Fruit fly (Drosophila melanogaster) whole organism: ENCODE data around the gene Sps2.

ENCODE experiments used
- CG8478 ChIP-seq: fragments of >200 bp; optimal IDR thresholded peaks from 2 replicates; lab custom pipeline; 2018; ENCODE audit warnings: inconsistent platforms
- Dll ChIP-seq: fragments of >200 bp; optimal IDR thresholded peaks from 2 replicates; lab custom pipeline; 2017
- EcR ChIP-seq, 2 experiments: fragments of >200 bp; optimal IDR thresholded peaks; 2 replicates each; lab custom pipeline; 2017; ENCODE audit warnings: missing biosample characterization in 2 of 2, missing genetic modification characterization in 2 of 2, missing genetic modification reagents in 2 of 2
- pan ChIP-seq: fragments of >200 bp; optimal IDR thresholded peaks from 2 replicates; lab custom pipeline; 2017
- psq ChIP-seq: fragments of >200 bp; optimal IDR thresholded peaks from 2 replicates; lab custom pipeline; 2017
- usp ChIP-seq: fragments of >200 bp; optimal IDR thresholded peaks from 2 replicates; lab custom pipeline; 2017; ENCODE audit warnings: missing biosample characterization, missing genetic modification characterization, mixed read lengths

The Sps2 gene

dm6 chr2L:10342471-10342870, at the start of gene Sps2:
Gene Sps2 (plus strand): TSS chr2L:10342594.
- TF ChIP-seq CG8478 (no peak), EcR (GFP tag; optimal IDR thresholded peaks at IDR 0.05; lab: Kevin White, UChicago) (no peak), Dll (no peak), usp (GFP tag; lab: Kevin White, UChicago) (no peak), pan (lab: Kevin White, UChicago) (no peak), psq (lab: Kevin White, UChicago) (no peak)

DNA sequence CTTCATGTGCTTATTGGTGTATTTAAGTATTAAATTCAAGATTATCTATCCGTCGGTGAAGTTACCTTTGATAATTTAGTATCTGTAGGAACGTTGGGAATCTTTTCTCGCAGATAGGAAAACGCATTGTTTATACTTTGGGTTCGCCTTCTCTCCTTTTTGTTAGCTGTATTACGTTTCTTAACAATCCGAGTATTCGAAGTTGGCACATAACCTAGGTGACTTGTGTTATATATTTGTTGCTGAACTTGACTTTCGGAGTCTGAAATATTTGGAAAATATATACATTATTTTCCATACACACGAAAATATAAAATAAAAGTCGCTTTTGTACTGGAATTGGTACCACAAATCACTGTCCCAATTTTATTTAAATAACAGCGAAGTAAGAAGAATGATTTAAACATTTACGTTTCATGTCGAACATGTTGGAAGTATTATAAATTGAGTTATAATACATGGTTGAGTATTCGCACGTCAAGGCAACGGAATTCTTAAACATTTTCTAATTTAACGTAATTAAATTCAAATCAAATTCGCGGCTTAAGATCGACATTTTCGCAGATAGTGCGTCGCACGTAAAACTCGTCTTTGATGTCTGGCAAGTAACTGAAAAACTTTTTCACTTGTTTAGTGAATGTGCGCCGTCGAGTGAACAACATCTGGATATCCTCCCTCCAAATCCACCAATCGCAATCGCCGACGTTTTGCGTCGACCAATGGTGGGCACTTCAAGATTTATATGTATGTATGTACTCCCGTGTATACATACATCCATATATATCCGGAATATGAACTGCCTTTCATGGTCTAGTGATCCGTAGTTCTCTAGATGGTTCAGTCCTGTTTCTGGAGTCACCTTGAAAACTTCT, 47.4 kb upstream of the Sps2 start, which contains the start of gene Hand:
Gene Hand, minus strand, starts transcription at position 588 of the 872 bp plus-strand sequence.
- no peak for TF ChIP-seq EcR (GFP tag; optimal IDR thresholded peaks at IDR 0.05; lab: Kevin White, UChicago)
- TF ChIP-seq Dll, result no peak
- TF ChIP-seq usp (GFP tag; lab: Kevin White, UChicago), result no peak
- TF ChIP-seq psq (lab: Kevin White, UChicago), result no peak
- TF ChIP-seq CG8478, result no peak
- TF ChIP-seq pan (lab: Kevin White, UChicago), result no peak

DNA sequence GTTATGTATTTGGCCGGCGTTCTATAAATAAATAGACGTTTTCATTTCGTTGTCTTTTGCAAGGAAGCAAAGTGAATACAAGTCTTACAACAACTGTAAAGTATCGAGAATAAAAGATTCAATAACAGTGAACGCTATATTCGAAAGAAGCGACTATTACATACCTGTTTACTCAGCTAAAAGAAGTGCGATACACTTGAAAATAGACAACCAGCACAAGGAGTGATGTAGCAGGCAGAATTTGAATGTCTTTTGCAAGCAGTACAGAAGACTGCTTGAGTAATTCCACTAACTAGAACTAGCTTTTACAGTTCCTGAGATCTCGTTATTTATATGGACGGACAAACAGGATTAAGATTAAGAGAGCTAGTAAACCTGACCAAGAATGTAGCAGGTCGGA, 44.1 kb upstream of the Sps2 start:
- no peak for TF ChIP-seq Dll
- TF ChIP-seq EcR (GFP tag; optimal IDR thresholded peaks at IDR 0.05; lab: Kevin White, UChicago), result no peak
- TF ChIP-seq psq (lab: Kevin White, UChicago), result no peak
- TF ChIP-seq CG8478, result no peak
- no peak for TF ChIP-seq pan (lab: Kevin White, UChicago)
- no peak for TF ChIP-seq usp (GFP tag; lab: Kevin White, UChicago)

dm6 chr2L:10299077-10299809, 43.2 kb upstream of the Sps2 start:
- no peak for TF ChIP-seq CG8478
- no peak for TF ChIP-seq psq (lab: Kevin White, UChicago)
- no peak for TF ChIP-seq EcR (GFP tag; optimal IDR thresholded peaks at IDR 0.05; lab: Kevin White, UChicago)
- no peak for TF ChIP-seq usp (GFP tag; lab: Kevin White, UChicago)
- TF ChIP-seq Dll, result no peak
- no peak for TF ChIP-seq pan (lab: Kevin White, UChicago)

DNA sequence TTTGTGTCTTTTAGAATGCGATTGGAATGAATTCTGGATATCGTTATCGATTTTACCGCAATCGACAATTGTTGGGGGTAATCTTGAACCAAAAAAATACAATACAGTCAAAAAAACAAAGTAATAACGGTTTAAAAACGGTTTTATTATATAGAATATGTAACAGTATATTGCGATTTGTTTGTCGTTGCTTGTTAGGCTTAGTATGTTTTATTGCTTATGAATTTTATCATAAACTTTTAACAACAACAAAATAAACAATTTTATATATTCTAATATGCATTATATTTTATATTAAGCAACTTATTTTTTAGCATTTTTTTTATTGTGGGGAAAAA, 42.6 kb upstream of the Sps2 start, which contains the start of gene CYLD:
Gene CYLD, minus strand, starts transcription at position 38 of the 338 bp plus-strand sequence.
- no peak for TF ChIP-seq EcR (GFP tag; optimal IDR thresholded peaks at IDR 0.05; lab: Kevin White, UChicago)

- TF ChIP-seq pan (lab: Kevin White, UChicago) (no peak), psq (lab: Kevin White, UChicago) (no peak), EcR (GFP tag; optimal IDR thresholded peaks at IDR 0.05; lab: Kevin White, UChicago) (no peak), usp (GFP tag; lab: Kevin White, UChicago) (no peak), CG8478 (no peak), Dll (no peak)
These were observed 40.5 kb upstream of the Sps2 start, which contains the start of gene CG13138 for dm6 chr2L:10301918-10302317. Gene CG13138 (minus strand): TSS chr2L:10302018.

- TF ChIP-seq usp (GFP tag; lab: Kevin White, UChicago) (no peak), CG8478 (no peak), Dll (no peak), psq (lab: Kevin White, UChicago) (no peak), pan (lab: Kevin White, UChicago) (no peak), EcR (GFP tag; optimal IDR thresholded peaks at IDR 0.05; lab: Kevin White, UChicago) (no peak)
These were observed 38.6 kb upstream of the Sps2 start, which contains the start of gene nmd for dm6 chr2L:10303786-10304185. Gene nmd (minus strand): TSS chr2L:10303947.

DNA sequence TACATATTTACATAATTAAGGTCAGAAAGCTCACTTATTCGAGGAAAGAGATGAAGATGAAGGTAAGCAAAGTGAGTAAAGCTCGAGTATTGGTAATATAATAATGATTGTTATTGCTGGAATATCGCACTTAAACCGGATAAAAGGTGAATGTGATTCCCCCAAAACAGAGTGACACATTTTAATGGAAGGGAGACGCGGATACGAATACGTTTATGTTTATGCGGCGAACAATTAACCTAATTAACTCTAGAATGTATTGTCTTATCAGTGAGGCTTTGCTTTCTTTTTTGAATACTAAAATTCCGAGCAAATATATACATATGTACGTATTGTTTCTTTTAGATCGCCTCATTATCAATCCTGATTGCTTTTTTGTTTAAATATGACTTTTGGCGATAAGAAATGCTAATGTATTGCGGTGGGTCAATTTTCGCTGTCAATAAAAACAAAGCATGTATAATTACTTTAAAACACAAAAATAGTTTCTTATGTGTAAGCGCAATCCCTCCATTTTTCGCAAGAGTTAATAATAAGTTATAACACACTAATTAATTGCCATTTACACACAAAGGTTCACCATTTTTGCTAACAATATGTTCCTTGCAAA, 36.8 kb upstream of the Sps2 start:
- TF ChIP-seq CG8478, result no peak
- TF ChIP-seq pan (lab: Kevin White, UChicago), result no peak
- TF ChIP-seq Dll, result no peak
- TF ChIP-seq EcR (GFP tag; optimal IDR thresholded peaks at IDR 0.05; lab: Kevin White, UChicago), result no peak
- no peak for TF ChIP-seq usp (GFP tag; lab: Kevin White, UChicago)
- no peak for TF ChIP-seq psq (lab: Kevin White, UChicago)

DNA sequence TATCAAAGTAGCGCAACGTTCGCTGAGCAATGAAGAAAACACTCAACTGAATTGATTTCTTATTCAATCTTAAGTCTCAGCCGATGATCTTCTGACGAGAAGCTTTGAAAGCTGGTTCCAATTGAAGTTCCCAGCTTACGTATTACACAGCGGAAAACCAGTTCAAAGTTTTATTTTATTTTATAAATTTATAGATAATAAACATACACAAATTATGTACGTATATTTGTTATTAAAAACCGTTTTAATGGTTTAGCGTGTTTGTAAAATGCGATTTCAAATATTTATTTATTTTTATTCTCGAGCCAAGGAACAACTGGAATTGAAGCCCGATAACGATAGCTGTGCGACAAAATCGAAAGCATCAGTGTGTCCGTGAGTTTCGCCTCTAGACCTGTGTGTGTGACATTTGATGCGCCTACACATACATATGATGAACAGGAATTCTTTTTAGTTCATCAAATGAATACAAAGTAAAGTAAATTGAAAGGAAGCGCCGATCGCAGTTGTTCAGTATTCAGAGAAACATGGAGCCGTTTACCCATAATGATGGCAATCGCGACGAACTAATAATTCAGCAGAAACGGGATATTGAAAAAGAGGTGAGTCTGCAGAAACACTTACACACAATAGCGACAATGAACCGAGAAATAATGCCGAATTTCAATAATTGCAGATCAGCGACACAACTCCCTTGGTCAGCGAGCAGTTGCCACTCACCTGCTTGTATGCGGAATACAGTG, 35.7 kb upstream of the Sps2 start, which contains the start of the genes CG5390 and CG4968:
Gene CG5390, minus strand, starts transcription at position 77 of the 743 bp plus-strand sequence.
Gene CG4968, plus strand, starts transcription at position 405 of the 743 bp plus-strand sequence.
- no peak for TF ChIP-seq EcR (GFP tag; optimal IDR thresholded peaks at IDR 0.05; lab: Kevin White, UChicago)
- TF ChIP-seq pan (lab: Kevin White, UChicago), result no peak
- no peak for TF ChIP-seq usp (GFP tag; lab: Kevin White, UChicago)
- TF ChIP-seq Dll, result no peak
- TF ChIP-seq psq (lab: Kevin White, UChicago), result no peak
- no peak for TF ChIP-seq CG8478

DNA sequence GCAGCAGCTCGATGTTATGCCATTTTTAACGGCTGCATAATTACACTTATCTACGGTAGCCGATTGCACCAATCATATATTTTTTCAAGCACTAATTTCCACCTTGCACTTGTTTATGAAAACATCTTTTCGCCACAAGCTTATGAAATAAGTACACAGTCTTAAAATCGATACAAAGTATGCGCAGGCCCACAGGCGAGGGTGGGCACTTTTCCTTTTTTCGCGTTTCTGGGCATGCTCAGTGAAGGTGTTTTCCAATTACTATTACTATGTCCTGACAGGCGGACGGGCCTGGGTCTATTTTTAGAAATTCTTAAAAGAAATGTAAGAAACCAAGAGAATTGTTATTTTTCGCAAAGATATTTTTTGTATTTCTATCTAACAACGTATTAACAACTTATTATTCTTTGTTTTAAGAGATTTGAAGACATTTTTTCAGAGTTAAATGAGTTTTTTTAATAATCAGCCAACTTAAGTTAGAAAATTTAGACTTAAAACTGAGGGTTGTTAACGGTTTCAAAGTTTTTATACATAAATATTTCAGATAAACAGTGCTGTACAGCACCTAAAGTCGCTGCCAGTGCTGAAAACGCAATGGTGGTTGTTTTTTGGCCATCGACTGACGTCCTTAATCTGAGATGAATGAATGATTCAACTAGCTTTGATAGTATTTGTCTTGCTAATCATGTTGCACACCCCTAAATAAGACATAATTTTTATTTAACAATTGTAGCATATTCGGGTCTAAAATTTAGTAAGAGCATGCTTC, 31.6 kb upstream of the Sps2 start, which contains the start of gene Cdk5alpha:
Gene Cdk5alpha, minus strand, starts transcription at position 343 of the 769 bp plus-strand sequence.
- TF ChIP-seq pan (lab: Kevin White, UChicago) (no peak), CG8478 (no peak), EcR (GFP tag; optimal IDR thresholded peaks at IDR 0.05; lab: Kevin White, UChicago) (no peak), Dll (no peak), psq (lab: Kevin White, UChicago) (no peak), usp (GFP tag; lab: Kevin White, UChicago) (no peak)
